Worm (Caenorhabditis elegans): ENCODE results near the gene srz-5.

- no peak for TF ChIP-seq ama-1 (optimal IDR thresholded peaks at IDR 0.05)
- no peak for TF ChIP-seq hmbx-1 (tag; optimal IDR thresholded peaks at IDR 0.05)
These were observed 13.7 kb upstream of the srz-5 start, which contains the start of gene ncs-6 for ce11 chrII:3528256-3528655.
